Worm (Caenorhabditis elegans) whole organism, L4/young adult: ENCODE measurements around the gene alp-1.

Experiments
- W03F9.2 ChIP-seq: fragments of 150-350 bp; optimal IDR thresholded peaks from 2 replicates; lab custom pipeline; 2014; ENCODE audit warnings: missing biosample characterization, missing genetic modification characterization
- dao-5 ChIP-seq: sonication (generic microtip); optimal IDR thresholded peaks from 2 replicates; lab custom pipeline; 2016; ENCODE audit warnings: missing genotype, missing genetic modification characterization, moderate library complexity, missing compliant biosample characterization
- him-1 ChIP-seq: sonication (generic microtip); optimal IDR thresholded peaks from 2 replicates; lab custom pipeline; 2016; ENCODE audit warnings: missing genotype, missing genetic modification reagents, missing genetic modification characterization, missing compliant biosample characterization

DNA sequence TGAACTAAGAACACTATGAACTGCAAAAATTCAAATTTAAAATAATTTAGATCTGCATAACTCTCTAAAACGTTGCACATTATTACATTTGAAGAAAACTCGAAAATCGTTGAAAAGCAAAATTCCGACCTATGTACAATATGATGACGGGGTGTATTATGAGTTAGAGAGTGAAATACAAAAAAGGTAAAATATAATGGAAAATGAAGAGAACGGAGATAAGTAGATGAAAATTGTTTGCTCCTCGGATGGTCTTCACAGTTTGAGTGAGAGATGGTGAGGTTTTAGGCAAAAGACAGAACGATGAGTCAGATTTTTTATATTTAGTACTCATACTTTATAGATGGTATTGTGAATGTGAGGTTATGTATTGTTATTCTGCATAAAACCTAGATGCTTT, 45.0 kb upstream of the alp-1 start:
- TF ChIP-seq him-1 (no peak), W03F9.2 (tag; lab: Kevin White, UChicago) (no peak), dao-5 (tag; lab: Kevin White, UChicago) (no peak)
